Fruit fly (Drosophila melanogaster): ENCODE measurements around the gene Lip4.

Gene Lip4

DNA sequence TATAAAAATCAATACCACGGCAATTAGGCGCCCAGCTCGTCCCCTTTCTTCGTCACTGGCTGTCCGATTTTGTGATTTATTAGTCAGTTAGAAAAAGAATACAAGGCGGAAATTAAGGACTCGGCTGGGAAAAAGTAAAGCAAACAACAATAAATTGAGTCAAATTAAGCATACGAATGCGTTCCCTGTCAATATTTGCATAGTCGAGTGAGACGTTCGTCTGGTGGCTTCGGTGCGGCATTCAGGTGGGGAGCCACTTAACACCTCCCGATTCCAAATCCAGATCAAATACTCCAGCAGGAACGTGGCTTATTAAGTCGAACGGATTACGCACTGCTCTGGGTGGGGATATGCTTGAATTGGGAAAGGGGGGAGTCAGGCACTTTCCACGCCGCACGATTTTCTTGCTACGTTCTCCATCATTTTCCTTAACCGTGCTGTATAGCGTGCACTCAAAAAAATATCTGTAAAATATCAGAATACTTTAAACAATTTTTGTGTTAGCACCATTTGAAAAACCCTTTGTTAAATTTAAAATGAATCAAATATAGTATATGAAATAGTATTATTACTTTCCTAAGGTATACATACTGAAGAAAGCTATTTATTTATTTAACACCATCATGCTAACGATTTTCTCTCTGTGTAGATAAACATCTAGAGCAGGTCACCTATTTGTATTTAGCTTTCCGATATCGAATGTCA, 15.8 kb downstream of the Lip4 start:
- TF ChIP-seq sima (GFP tag; optimal IDR thresholded peaks at IDR 0.05) (no peak), CG9437 (GFP tag; optimal IDR thresholded peaks at IDR 0.05) (peak; percentile 26), CG11085 (GFP tag; IDR thresholded peaks at IDR 0.05) (no peak), trem (tag; optimal IDR thresholded peaks at IDR 0.05) (peak; percentile 72), CG14860 (GFP tag; IDR thresholded peaks at IDR 0.05; ENCODE audit: partially characterized antibody) (no peak), Bgb (GFP tag; IDR thresholded peaks at IDR 0.05; ENCODE audit: partially characterized antibody) (no peak), az2 (GFP tag; optimal IDR thresholded peaks at IDR 0.05) (peak; percentile 35), fd3F (GFP tag; optimal IDR thresholded peaks at IDR 0.05) (no peak), Drgx (GFP tag; IDR thresholded peaks at IDR 0.05) (no peak), unpg (GFP tag; optimal IDR thresholded peaks at IDR 0.05) (peak; percentile 72), CG15479 (GFP tag; optimal IDR thresholded peaks at IDR 0.05) (no peak), pzg (GFP tag; optimal IDR thresholded peaks at IDR 0.05) (no peak), GATAe (GFP tag; conservative IDR thresholded peaks at IDR 0.05) (no peak), Neu2 (GFP tag; optimal IDR thresholded peaks at IDR 0.05; ENCODE audit: borderline replicate concordance) (no peak), zen2 (GFP tag; IDR thresholded peaks at IDR 0.05; ENCODE audit: partially characterized antibody) (no peak), tap (tag; optimal IDR thresholded peaks at IDR 0.05) (peak; percentile 43), jing (GFP tag; optimal IDR thresholded peaks at IDR 0.05) (no peak), Meics (GFP tag; optimal IDR thresholded peaks at IDR 0.05) (no peak), Scr (GFP tag; IDR thresholded peaks at IDR 0.05; ENCODE audit: partially characterized antibody) (no peak), bowl (GFP tag; IDR thresholded peaks at IDR 0.05) (no peak), E2f2 (GFP tag; IDR thresholded peaks at IDR 0.05) (no peak), Dad (GFP tag; optimal IDR thresholded peaks at IDR 0.05) (no peak), CG8924 (tag; optimal IDR thresholded peaks at IDR 0.05) (peak; percentile 65), CG12236 (GFP tag; optimal IDR thresholded peaks at IDR 0.05) (no peak), CG34224 (GFP tag; IDR thresholded peaks at IDR 0.05; ENCODE audit: partially characterized antibody) (no peak), HLH3B (GFP tag; IDR thresholded peaks at IDR 0.05) (peak; percentile 37), Atf-2 (GFP tag; optimal IDR thresholded peaks at IDR 0.05) (no peak), Hr39 (optimal IDR thresholded peaks at IDR 0.05) (no peak), CG4707 (GFP tag; optimal IDR thresholded peaks at IDR 0.05) (no peak), CG5180 (GFP tag; optimal IDR thresholded peaks at IDR 0.05) (no peak), BEAF-32 (GFP tag; optimal IDR thresholded peaks at IDR 0.05) (no peak), knrl (GFP tag; IDR thresholded peaks at IDR 0.05; ENCODE audit: partially characterized antibody) (no peak), CG17361 (GFP tag; IDR thresholded peaks at IDR 0.05) (peak; percentile 46; the same call in 1 of the 3 replicates), pan (optimal IDR thresholded peaks at IDR 0.05) (no peak), pan (GFP tag; optimal IDR thresholded peaks at IDR 0.05 in 1 of 2, IDR thresholded peaks at IDR 0.05 in 1 of 2) (peak in 1 of 2 experiments; percentile 33), gcm2 (GFP tag; optimal IDR thresholded peaks at IDR 0.05) (no peak), CG15601 (tag; optimal IDR thresholded peaks at IDR 0.05) (peak; percentile 65), Hr3 (GFP tag; optimal IDR thresholded peaks at IDR 0.05) (peak; percentile 69), CG18011 (GFP tag; optimal IDR thresholded peaks at IDR 0.05) (no peak), dysf (GFP tag; IDR thresholded peaks at IDR 0.05) (peak; percentile 14; the same call in 1 of the 3 replicates), CG1602 (GFP tag; optimal IDR thresholded peaks at IDR 0.05) (peak; percentile 52), cas (GFP tag; IDR thresholded peaks at IDR 0.05) (no peak), CG34422 (GFP tag; IDR thresholded peaks at IDR 0.05) (no peak), Ets65A (GFP tag) (peak; percentile 88), CG10654 (GFP tag; optimal IDR thresholded peaks at IDR 0.05) (peak; percentile 16), disco-r (GFP tag; optimal IDR thresholded peaks at IDR 0.05) (no peak), CG31365 (tag; optimal IDR thresholded peaks at IDR 0.05) (no peak), fd96Cb (tag; optimal IDR thresholded peaks at IDR 0.05) (peak; percentile 71), insv (GFP tag; optimal IDR thresholded peaks at IDR 0.05) (no peak), sna (GFP tag; IDR thresholded peaks at IDR 0.05; ENCODE audit: partially characterized antibody) (no peak)
